Worm (Caenorhabditis elegans) whole organism, dauer: Measurements from ENCODE around the gene txt-13.

Source experiments
- unc-62 ChIP-seq: sonication (generic microtip); optimal IDR thresholded peaks from 2 replicates; lab custom pipeline; 2017; ENCODE audit warnings: missing biosample characterization, missing genetic modification reagents, missing genetic modification characterization

Gene txt-13

DNA sequence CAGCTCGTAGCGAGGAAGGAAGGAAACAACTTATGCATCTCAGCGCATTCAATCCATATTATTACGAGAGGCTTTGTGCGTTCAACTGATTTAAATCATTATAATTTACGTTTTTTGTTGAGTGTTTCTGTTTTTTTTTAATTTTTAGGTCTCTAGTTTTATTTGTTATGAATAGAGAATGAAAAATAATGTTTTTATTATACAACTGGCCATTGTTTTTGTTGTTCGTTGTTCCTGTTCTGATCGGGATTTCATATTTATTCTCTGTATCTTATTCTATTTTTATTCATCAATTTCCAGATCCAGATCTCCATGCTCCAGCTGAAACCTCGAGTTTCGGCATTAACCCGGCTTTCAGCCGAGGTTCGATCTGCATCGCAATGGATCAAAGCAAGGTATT is 11.9 kb downstream of the txt-13 start, which contains the start of gene mrps-22:
TSS of gene mrps-22 (plus strand) at position 301 of the 400 bp plus-strand sequence.
- no peak for TF ChIP-seq unc-62 (GFP tag; lab: Kevin White, UChicago)

DNA sequence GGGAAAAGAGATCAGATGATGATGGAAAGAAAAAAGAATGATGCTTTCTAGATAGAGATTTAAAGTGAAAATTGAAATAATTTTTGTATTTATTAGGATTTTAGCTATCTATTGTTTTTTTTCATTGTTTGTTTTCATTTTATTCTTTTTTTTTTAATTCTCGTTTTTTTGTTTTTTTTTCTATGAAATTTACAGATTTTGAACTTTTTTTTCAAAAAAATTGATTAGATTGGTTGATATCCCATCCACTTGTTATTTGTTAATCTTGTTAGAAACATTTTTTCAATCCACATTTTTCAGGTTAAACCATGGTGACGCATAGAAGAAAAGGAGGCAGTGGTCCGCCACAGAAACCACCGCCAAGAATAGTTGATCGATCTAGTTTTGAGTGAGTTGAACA is 13.6 kb downstream of the txt-13 start, which contains the start of gene algn-9:
TSS of gene algn-9 (plus strand) at position 301 of the 400 bp plus-strand sequence.
- no peak for TF ChIP-seq unc-62 (GFP tag; lab: Kevin White, UChicago)

DNA sequence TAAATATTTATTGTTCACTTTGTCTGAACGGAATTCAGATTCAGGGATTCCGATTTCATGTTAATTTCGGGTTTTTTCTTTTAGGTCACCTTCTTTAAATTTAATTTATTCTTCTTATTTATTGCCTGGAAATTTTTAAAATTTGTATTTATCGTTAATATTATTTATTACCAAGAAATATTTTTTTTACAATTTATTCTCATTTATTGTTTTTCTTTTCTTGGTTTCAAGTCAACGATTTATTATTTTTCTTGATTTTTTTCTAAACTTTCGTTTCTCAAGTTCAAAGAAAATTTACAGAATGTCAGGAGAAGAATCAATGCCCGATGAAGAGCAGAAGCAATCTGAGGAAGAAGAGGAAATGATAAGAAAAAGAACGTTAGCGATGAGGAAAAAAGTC is 17.3 kb downstream of the txt-13 start, which contains the start of gene crn-3:
TSS of gene crn-3 (plus strand) at position 301 of the 400 bp plus-strand sequence.
- no peak for TF ChIP-seq unc-62 (GFP tag; lab: Kevin White, UChicago)

DNA sequence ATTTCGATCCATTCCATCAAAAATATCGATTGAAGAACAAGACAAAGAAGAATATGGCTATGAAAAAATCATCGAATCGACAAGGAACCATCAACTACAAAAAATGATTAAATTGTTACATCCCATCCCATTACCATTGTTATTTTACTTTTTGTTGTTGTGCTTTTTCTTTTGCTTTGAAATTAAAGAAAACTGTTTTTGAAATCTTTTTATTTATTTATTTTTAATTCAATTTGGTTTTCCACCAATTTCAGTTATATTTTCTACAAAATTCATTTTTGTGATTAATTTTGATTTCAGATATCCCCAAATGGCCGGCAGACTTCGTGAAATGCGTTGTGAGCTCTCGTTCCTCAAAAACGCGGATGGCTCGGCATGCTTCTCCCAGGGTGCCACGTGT is 22.1 kb downstream of the txt-13 start, which contains the start of gene crn-5:
TSS of gene crn-5 (plus strand) at position 301 of the 400 bp plus-strand sequence.
- no peak for TF ChIP-seq unc-62 (GFP tag; lab: Kevin White, UChicago)

DNA sequence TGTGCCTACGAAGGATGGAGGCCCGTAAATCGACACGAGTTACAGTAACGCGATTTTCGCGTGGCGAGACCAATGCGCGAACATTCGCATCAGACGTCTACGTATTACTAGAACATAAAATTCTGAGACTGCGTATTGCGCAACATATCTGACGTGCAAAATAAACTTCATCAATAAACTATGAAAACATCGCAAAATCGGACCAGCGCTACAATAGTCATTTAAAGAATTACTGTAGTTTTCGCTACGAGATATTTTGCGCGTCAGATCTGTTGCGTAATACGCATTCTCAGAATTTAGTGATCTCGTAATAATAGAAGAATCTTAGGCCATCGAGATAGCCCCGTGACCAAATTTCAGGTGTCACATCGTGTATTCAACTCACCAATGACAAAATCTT is 23.9 kb downstream of the txt-13 start:
- no peak for TF ChIP-seq unc-62 (GFP tag; lab: Kevin White, UChicago)

DNA sequence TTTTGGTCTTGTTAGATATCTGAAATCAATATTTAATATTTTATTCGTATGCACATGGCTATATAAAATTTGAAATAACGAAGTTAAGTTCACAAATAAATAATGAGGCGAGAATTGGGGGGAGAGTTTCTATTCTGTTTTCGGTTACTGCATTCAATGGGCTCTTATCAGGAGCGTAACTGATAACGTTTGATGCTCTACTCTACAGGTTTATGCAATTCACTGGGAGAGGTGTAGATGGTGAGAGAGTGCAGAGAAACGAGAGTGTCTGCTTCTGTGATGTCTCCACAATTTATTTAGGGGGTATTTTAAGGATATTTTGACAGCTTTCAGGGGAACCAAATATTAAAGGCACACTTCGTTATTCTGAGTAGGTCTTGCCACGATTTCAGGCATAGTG is 24.4 kb downstream of the txt-13 start, which contains the start of gene C14A4.6:
TSS of gene C14A4.6 (minus strand) at position 19 of the 400 bp plus-strand sequence.
- TF ChIP-seq unc-62 (GFP tag; lab: Kevin White, UChicago) = no peak

DNA sequence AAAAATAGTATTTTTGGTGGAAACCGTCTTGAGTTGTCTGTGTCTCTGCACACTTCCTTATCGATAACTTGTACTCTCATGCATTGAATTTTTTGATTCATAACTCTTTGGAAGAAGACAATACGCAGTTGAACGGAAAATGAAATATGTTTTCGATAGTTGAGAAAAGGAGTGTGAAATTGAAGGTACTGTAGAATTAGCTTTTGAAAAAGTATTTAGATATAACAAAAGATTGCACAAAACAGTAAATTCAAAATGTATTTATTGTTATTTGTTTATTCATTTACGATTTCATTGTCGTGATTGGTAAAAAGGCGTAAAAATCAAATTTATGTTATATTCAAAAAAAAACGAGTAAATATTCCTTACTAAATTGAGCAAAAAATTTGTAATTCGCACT is 26.1 kb downstream of the txt-13 start, which contains the start of gene C14A4.7:
TSS of gene C14A4.7 (minus strand) at position 101 of the 400 bp plus-strand sequence.
- TF ChIP-seq unc-62 (GFP tag; lab: Kevin White, UChicago) = no peak

DNA sequence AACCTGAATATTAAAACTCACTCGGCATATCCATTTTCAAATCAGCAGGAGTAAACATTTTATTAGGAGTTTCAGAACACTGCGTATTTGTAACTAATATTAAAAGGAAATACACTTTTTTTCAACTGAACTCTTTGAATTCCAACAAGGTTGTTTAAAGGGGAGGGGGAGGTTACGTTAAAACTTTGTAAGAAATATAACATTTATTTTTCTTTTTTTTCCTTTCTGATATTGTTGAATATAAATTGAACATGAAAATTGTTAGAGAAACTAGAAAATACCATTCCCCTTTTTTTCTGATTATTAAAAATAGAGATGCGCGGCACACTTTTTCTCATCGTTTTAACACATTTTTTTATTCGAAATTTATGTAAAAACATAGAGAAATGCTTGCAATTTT is 27.6 kb downstream of the txt-13 start, which contains the start of gene C14A4.8:
TSS of gene C14A4.8 (minus strand) at position 101 of the 400 bp plus-strand sequence.
- no peak for TF ChIP-seq unc-62 (GFP tag; lab: Kevin White, UChicago)

DNA sequence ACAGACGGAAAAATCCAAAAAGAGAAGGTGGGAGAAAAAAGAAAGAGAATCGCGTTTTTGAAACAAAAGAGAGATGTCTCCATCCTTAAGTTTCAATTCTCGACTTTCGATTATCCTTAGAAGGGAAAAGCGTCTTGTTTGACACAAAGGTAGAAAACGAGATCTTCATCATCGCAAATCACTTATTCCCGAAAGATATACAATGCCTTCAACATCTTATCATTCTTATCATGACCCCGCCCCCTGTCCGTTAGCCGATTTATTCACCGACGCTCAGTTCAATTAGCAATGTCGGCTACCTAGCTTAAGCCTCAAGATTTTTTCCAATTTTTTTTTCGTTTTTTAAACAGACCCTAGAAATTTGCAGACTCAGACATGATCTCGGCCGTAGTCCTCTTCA is 28.6 kb downstream of the txt-13 start, which contains the start of gene C14A4.9:
TSS of gene C14A4.9 (plus strand) at position 368 of the 400 bp plus-strand sequence.
- no peak for TF ChIP-seq unc-62 (GFP tag; lab: Kevin White, UChicago)

DNA sequence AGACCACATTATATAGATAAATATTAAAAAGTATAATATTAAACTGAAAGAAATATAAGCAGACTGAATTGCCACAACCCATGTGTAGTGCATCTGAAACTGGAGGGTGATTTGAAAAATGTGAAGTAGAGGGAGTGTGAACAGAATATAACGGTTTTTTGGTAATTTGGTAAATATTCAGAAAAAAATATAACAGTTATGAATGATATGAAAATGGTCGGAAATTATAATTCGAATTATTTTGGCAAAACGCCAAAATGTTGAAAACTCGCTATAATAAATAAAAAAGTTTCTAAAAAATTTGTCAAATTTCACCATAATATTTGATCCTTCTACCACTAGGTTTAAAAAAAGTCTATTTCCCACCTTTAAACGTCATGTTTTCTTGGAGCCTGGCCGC is 31.8 kb downstream of the txt-13 start, which contains the start of gene srv-2:
TSS of gene srv-2 (minus strand) at position 101 of the 400 bp plus-strand sequence.
- TF ChIP-seq unc-62 (GFP tag; lab: Kevin White, UChicago) = no peak

DNA sequence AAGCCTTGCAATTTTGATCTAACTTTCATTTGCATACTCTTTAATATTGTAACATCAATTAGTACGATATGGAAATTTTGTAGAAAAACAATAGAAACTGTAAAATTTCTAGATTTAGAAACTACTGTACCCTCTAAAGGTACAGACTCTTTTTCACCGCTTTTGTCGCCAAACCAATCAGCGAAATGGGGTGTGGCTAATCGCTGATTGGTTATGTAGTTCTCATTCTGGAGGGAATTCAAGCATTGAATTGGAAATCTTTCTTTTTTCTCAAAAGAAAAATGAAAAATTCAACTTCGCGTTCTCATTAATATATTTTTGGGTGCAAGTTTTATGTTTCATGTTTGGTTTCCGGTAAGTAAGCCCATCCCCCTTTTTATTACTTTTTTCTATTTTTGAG is 33.2 kb downstream of the txt-13 start:
- no peak for TF ChIP-seq unc-62 (GFP tag; lab: Kevin White, UChicago)

DNA sequence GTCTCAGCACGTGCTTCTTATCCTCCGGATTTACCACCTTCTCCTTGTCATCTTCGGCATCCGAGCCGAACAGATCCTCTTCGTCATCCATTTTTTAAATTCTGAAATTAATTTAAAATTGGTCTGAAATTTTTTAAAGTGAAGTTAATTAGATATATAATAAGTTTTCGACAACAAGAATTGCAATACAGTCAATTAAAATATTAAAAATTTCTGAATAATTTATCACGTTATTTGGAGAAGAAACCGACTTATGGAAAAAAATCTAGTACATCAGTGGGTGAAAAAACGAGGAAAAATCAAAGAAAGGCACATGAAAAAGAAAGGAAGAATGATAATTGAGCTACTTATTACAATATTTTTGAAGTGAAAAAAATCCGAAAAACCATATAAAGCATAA is 35.1 kb downstream of the txt-13 start, which contains the start of gene taf-13:
TSS of gene taf-13 (minus strand) at position 101 of the 400 bp plus-strand sequence.
- TF ChIP-seq unc-62 (GFP tag; lab: Kevin White, UChicago) = no peak

DNA sequence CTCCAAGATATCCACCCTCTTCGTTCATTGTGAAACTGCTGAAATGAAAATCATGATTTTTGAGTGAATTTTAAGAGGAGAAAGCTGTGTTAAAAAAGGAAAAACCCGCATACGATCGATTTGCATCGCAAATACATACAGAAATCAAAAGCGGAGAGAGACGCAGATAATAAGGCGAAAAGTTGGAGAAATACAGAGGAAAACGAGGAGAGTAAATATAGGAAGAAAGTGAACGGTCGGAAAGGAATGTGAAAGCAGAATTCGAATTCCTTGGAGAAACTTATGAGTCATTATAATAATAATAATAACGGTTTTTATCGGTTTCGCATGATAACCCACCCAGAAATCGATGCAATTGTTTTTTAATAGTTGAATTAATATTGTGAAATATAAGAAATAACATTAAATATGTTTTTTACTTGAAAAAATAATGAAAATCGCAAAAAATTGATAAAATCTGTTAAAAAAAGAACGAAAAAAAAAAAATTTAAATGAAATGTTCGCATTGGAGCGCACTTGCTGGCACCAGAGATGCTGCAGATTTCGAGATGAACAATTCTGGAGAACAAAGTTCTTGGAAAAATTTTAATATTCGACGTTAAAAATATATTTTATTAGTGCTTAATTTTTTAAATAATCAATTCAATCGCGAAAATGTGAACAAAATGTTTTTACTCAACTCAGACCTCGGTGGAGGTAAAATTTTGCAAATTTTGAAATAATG is 37.0 kb downstream of the txt-13 start, which contains the start of gene ccm-3:
TSS of gene ccm-3 (minus strand) at position 38 of the 724 bp plus-strand sequence.
- no peak for TF ChIP-seq unc-62 (GFP tag; lab: Kevin White, UChicago)

DNA sequence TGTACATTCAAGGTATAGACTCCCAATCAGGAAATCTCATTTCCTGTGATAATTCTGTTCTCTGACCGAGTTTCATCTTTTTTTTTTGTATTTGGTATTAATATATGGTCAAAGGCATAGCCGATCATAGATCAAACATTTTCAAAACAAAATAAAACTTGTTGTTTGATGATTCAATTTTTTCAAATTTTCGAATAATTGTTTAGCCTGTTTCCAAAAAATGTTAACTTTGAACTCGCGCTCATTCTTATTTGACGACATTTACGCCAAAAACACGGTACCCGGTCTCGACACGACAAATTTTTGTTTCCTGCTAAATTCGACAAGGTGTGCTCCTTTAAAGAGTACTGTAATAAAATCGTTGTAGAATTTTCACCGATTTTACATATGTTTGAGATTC is 38.4 kb downstream of the txt-13 start:
- TF ChIP-seq unc-62 (GFP tag; lab: Kevin White, UChicago) = no peak

DNA sequence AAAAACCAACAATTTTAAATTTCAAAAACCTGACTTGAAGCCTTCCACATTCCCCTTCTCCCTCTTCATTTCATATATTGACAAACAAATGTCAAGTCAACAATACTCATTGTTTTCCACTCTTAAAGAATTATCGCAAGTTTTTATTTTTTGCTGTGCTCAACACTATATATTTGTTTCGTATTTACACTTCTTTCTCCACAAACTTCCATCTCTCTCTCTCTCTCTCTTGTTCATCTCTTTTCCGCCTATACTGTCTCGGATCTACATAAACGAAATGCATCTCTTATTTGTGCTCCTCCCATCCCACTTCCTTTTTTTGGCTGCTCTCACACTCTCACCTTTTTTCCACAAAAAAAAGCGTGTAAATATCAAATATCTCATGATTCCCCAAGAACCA is 42.3 kb downstream of the txt-13 start, which contains the start of gene C14A4.12:
TSS of gene C14A4.12 (plus strand) at position 301 of the 400 bp plus-strand sequence.
- TF ChIP-seq unc-62 (GFP tag; lab: Kevin White, UChicago) = no peak

DNA sequence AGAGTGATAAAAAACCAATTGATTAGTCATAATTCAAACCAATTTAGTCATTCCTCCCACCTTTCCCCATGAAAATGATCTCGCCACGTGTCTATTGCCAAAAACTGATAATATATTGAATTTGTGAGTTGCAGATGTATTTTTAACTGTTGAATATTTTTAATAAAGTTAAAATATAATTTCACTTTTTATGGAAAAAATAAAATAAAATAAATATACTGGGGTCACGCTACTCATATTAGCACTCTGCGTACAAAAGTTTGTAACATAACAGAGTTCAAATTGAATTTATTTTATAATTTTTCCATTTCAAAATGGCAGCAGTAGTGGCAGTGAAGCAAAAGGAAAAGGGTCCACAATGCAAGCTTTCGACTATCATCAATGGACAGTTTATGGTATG is 47.8 kb downstream of the txt-13 start, which contains the start of gene C14A4.13:
TSS of gene C14A4.13 (plus strand) at position 301 of the 400 bp plus-strand sequence.
- no peak for TF ChIP-seq unc-62 (GFP tag; lab: Kevin White, UChicago)
